Fruit fly (Drosophila melanogaster) whole organism, embryonic: Measurements from ENCODE around the gene CG32087.
A peak's percentile ranks its signal among the peaks of the same experiment; 100 is the strongest.

ENCODE experiments used
- CG1024 ChIP-seq: fragments of 200-800 bp; sonication (Bioruptor generic); IDR thresholded peaks from 2 replicates; pipeline ENCODE4 v1.3.6; 2022; ENCODE audit warnings: missing biosample characterization, missing genetic modification characterization
- CG10654 ChIP-seq: fragments of 200-800 bp; sonication (Bioruptor generic); optimal IDR thresholded peaks from 2 replicates; lab custom pipeline; 2016; ENCODE audit warnings: missing biosample characterization, missing genetic modification characterization
- CG11085 ChIP-seq: fragments of 200-800 bp; sonication (Bioruptor generic); IDR thresholded peaks from 2 replicates; pipeline ENCODE4 v1.3.6; 2022; ENCODE audit warnings: missing biosample characterization, missing genetic modification characterization
- CG11695 ChIP-seq: fragments of 200-800 bp; sonication (Bioruptor generic); IDR thresholded peaks from 3 replicates; pipeline ENCODE4 v1.3.6; 2022; ENCODE audit warnings: missing biosample characterization, missing genetic modification characterization
- CG11696 ChIP-seq: fragments of 200-800 bp; sonication (Bioruptor generic); IDR thresholded peaks from 2 replicates; pipeline ENCODE4 v1.3.6; 2022; ENCODE audit warnings: missing biosample characterization, missing genetic modification characterization
- CG12104 ChIP-seq: fragments of 200-800 bp; sonication (Bioruptor generic); optimal IDR thresholded peaks from 3 replicates; lab custom pipeline; 2016; ENCODE audit warnings: missing biosample characterization, missing genetic modification characterization
- CG17359 ChIP-seq: fragments of 200-800 bp; sonication (Bioruptor generic); optimal IDR thresholded peaks from 3 replicates; lab custom pipeline; 2018; ENCODE audit warnings: missing biosample characterization, mild to moderate bottlenecking, missing genetic modification characterization, moderate library complexity
- CG17361 ChIP-seq: fragments of 200-800 bp; sonication (Bioruptor generic); IDR thresholded peaks from 3 replicates; pipeline ENCODE4 v1.3.6; 2022; ENCODE audit warnings: missing biosample characterization, missing genetic modification characterization
- CG17802 ChIP-seq: fragments of 200-800 bp; sonication (Bioruptor generic); optimal IDR thresholded peaks from 2 replicates; lab custom pipeline; 2018; ENCODE audit warnings: missing biosample characterization, mild to moderate bottlenecking, missing genetic modification characterization, moderate library complexity
- CG2202 ChIP-seq: fragments of 200-800 bp; sonication (Bioruptor generic); optimal IDR thresholded peaks from 2 replicates; lab custom pipeline; 2018; ENCODE audit warnings: missing biosample characterization, mild to moderate bottlenecking, missing genetic modification characterization
- CG2875 ChIP-seq: fragments of 200-800 bp; sonication (Bioruptor generic); optimal IDR thresholded peaks from 2 replicates; lab custom pipeline; 2017; ENCODE audit warnings: missing biosample characterization, mild to moderate bottlenecking, missing genetic modification characterization, missing genetic modification reagents
- CG34422 ChIP-seq: fragments of 200-800 bp; sonication (Bioruptor generic); IDR thresholded peaks from 3 replicates; pipeline ENCODE4 v1.3.6; 2022; ENCODE audit warnings: missing biosample characterization, missing genetic modification characterization
- CG4854 ChIP-seq: fragments of 200-800 bp; sonication (Bioruptor generic); optimal IDR thresholded peaks from 2 replicates; lab custom pipeline; 2016; ENCODE audit warnings: missing biosample characterization, missing genetic modification characterization, inconsistent platforms
- CG6272 ChIP-seq: fragments of 200-800 bp; sonication (Bioruptor generic); IDR thresholded peaks from 2 replicates; pipeline ENCODE4 v1.3.6; 2022; ENCODE audit warnings: missing biosample characterization, missing genetic modification characterization
- CG7556 ChIP-seq: fragments of 200-800 bp; sonication (Bioruptor generic); optimal IDR thresholded peaks from 2 replicates; lab custom pipeline; 2017; ENCODE audit warnings: missing biosample characterization, mild to moderate bottlenecking, missing genetic modification characterization
- CG7987 ChIP-seq: fragments of 200-800 bp; sonication (Bioruptor generic); optimal IDR thresholded peaks from 2 replicates; lab custom pipeline; 2018; ENCODE audit warnings: missing biosample characterization, mild to moderate bottlenecking, missing genetic modification characterization, moderate library complexity
- Chrac-16 ChIP-seq: fragments of 200-800 bp; sonication (Bioruptor generic); optimal IDR thresholded peaks from 3 replicates; lab custom pipeline; 2016; ENCODE audit warnings: missing biosample characterization, missing genetic modification characterization
- CkIIα-i1 ChIP-seq: fragments of 200-800 bp; sonication (Bioruptor generic); IDR thresholded peaks from 2 replicates; pipeline ENCODE4 v1.3.6; 2022; ENCODE audit warnings: missing biosample characterization, missing genetic modification characterization
- Dll ChIP-seq: fragments of 200-800 bp; sonication (Bioruptor generic); IDR thresholded peaks from 4 replicates; pipeline ENCODE4 v1.3.6; 2022; ENCODE audit warnings: missing biosample characterization, missing genetic modification characterization; ENCODE audit not compliant: partially characterized antibody
- E2f1 ChIP-seq: fragments of 200-800 bp; sonication (Bioruptor generic); IDR thresholded peaks from 2 replicates; pipeline ENCODE4 v1.3.6; 2022; ENCODE audit warnings: missing biosample characterization, missing genetic modification characterization
- E2f2 ChIP-seq: fragments of 200-800 bp; sonication (Bioruptor generic); IDR thresholded peaks from 2 replicates; pipeline ENCODE4 v1.3.6; 2022; ENCODE audit warnings: missing biosample characterization, missing genetic modification characterization
- Fer1 ChIP-seq: fragments of 200-800 bp; sonication (Bioruptor generic); optimal IDR thresholded peaks from 2 replicates; lab custom pipeline; 2017; ENCODE audit warnings: missing biosample characterization, mild to moderate bottlenecking, missing genetic modification characterization
- Fer3 ChIP-seq: fragments of 200-800 bp; sonication (Bioruptor generic); optimal IDR thresholded peaks from 2 replicates; lab custom pipeline; 2018; ENCODE audit warnings: missing biosample characterization, mild to moderate bottlenecking, missing genetic modification characterization, moderate library complexity
- HLHmδ ChIP-seq: fragments of 200-800 bp; sonication (Bioruptor generic); optimal IDR thresholded peaks from 2 replicates; lab custom pipeline; 2018; ENCODE audit warnings: missing biosample characterization, mild to moderate bottlenecking, missing genetic modification characterization, moderate library complexity
- Hmr ChIP-seq: fragments of 200-800 bp; sonication (Bioruptor generic); optimal IDR thresholded peaks from 3 replicates; lab custom pipeline; 2017; ENCODE audit warnings: mild to moderate bottlenecking, missing biosample characterization, missing genetic modification reagents, missing genetic modification characterization
- MTF-1 ChIP-seq: fragments of 200-800 bp; sonication (Bioruptor generic); optimal IDR thresholded peaks from 2 replicates; lab custom pipeline; 2018; ENCODE audit warnings: missing biosample characterization, mild to moderate bottlenecking, missing genetic modification characterization, borderline replicate concordance
- NC2β ChIP-seq: fragments of 200-800 bp; sonication (Bioruptor generic); optimal IDR thresholded peaks from 2 replicates; lab custom pipeline; 2016; ENCODE audit warnings: missing biosample characterization, missing genetic modification characterization
- Nf-YA ChIP-seq: fragments of 200-800 bp; sonication (Bioruptor generic); IDR thresholded peaks from 2 replicates; pipeline ENCODE4 v1.3.6; 2022; ENCODE audit warnings: missing biosample characterization, missing genetic modification characterization
- Ptx1 ChIP-seq: fragments of 200-800 bp; sonication (Bioruptor generic); IDR thresholded peaks from 2 replicates; pipeline ENCODE4 v1.3.6; 2022; ENCODE audit warnings: missing biosample characterization, missing genetic modification characterization
- Rx ChIP-seq: fragments of 200-800 bp; sonication (Bioruptor generic); IDR thresholded peaks from 2 replicates; pipeline ENCODE4 v1.3.6; 2022; ENCODE audit warnings: missing biosample characterization, missing genetic modification characterization
- Xrp1 ChIP-seq: fragments of 200-800 bp; sonication (Bioruptor generic); IDR thresholded peaks from 2 replicates; pipeline ENCODE4 v1.3.6; 2022; ENCODE audit warnings: missing biosample characterization, missing genetic modification characterization
- crc ChIP-seq: fragments of 200-800 bp; sonication (Bioruptor generic); optimal IDR thresholded peaks from 2 replicates; lab custom pipeline; 2016; ENCODE audit warnings: missing biosample characterization, missing genetic modification characterization
- disco-r ChIP-seq: fragments of 200-800 bp; sonication (Bioruptor generic); optimal IDR thresholded peaks from 2 replicates; lab custom pipeline; 2016; ENCODE audit warnings: missing biosample characterization, missing genetic modification characterization
- dmrt99B ChIP-seq: fragments of 200-800 bp; sonication (Bioruptor generic); optimal IDR thresholded peaks from 2 replicates; lab custom pipeline; 2018; ENCODE audit warnings: missing biosample characterization, mild to moderate bottlenecking, missing genetic modification characterization, moderate library complexity
- eve ChIP-seq, 2 experiments: fragments of >200 bp; optimal IDR thresholded peaks; 2 replicates each; lab custom pipeline; 2017; ENCODE audit warnings: missing biosample characterization in 2 of 2, missing genetic modification characterization in 2 of 2
- eyg ChIP-seq: fragments of 200-800 bp; sonication (Bioruptor generic); optimal IDR thresholded peaks from 3 replicates; lab custom pipeline; 2016; ENCODE audit warnings: missing biosample characterization, missing genetic modification characterization
- nerfin-2 ChIP-seq: fragments of 200-800 bp; sonication (Bioruptor generic); IDR thresholded peaks from 2 replicates; pipeline ENCODE4 v1.3.6; 2022; ENCODE audit warnings: missing biosample characterization, missing genetic modification characterization; ENCODE audit not compliant: partially characterized antibody
- pfk ChIP-seq: fragments of 200-800 bp; sonication (Bioruptor generic); optimal IDR thresholded peaks from 2 replicates; lab custom pipeline; 2018; ENCODE audit warnings: missing biosample characterization, mild to moderate bottlenecking, missing genetic modification characterization, moderate library complexity
- pum ChIP-seq: fragments of 200-800 bp; sonication (Bioruptor generic); optimal IDR thresholded peaks from 2 replicates; lab custom pipeline; 2016; ENCODE audit warnings: missing biosample characterization, missing genetic modification characterization
- scrt ChIP-seq: fragments of 200-800 bp; sonication (Bioruptor generic); optimal IDR thresholded peaks from 2 replicates; lab custom pipeline; 2018; ENCODE audit warnings: missing biosample characterization, mild to moderate bottlenecking, missing genetic modification characterization, moderate library complexity
- seq ChIP-seq: fragments of 200-800 bp; sonication (Bioruptor generic); IDR thresholded peaks from 2 replicates; pipeline ENCODE4 v1.3.6; 2022; ENCODE audit warnings: missing biosample characterization, missing genetic modification characterization
- slp2 ChIP-seq: fragments of 200-800 bp; sonication (Bioruptor generic); optimal IDR thresholded peaks from 2 replicates; lab custom pipeline; 2016; ENCODE audit warnings: missing biosample characterization, missing genetic modification characterization
- stc ChIP-seq: fragments of 200-800 bp; sonication (Bioruptor generic); IDR thresholded peaks from 2 replicates; pipeline ENCODE4 v1.3.6; 2022; ENCODE audit warnings: missing biosample characterization, missing genetic modification characterization
- tio ChIP-seq: fragments of 200-800 bp; sonication (Bioruptor generic); optimal IDR thresholded peaks from 2 replicates; lab custom pipeline; 2017; ENCODE audit warnings: missing biosample characterization, missing genetic modification characterization, inconsistent platforms
- tll ChIP-seq, 2 experiments: fragments of 200-800 bp in 1 of 2; fragments of >200 bp in 1 of 2; sonication (Bioruptor generic) in 1 of 2; optimal IDR thresholded peaks; 2 replicates each; lab custom pipeline; 2017 to 2019; ENCODE audit warnings: missing biosample characterization in 2 of 2, missing genetic modification characterization in 2 of 2, mild to moderate bottlenecking in 1 of 2, moderate library complexity in 1 of 2
- tna ChIP-seq: fragments of 200-800 bp; sonication (Bioruptor generic); IDR thresholded peaks from 2 replicates; pipeline ENCODE4 v1.3.6; 2022; ENCODE audit warnings: missing biosample characterization, missing genetic modification characterization; ENCODE audit not compliant: partially characterized antibody
- trem ChIP-seq: fragments of 200-800 bp; optimal IDR thresholded peaks from 3 replicates; lab custom pipeline; 2019; ENCODE audit warnings: missing biosample characterization, mild to moderate bottlenecking, missing genetic modification characterization, moderate library complexity
- tup ChIP-seq: fragments of 200-800 bp; sonication (Bioruptor generic); optimal IDR thresholded peaks from 2 replicates; lab custom pipeline; 2016; ENCODE audit warnings: missing biosample characterization, mild to moderate bottlenecking, missing genetic modification characterization, moderate library complexity
- tx ChIP-seq: fragments of 200-800 bp; sonication (Bioruptor generic); optimal IDR thresholded peaks from 2 replicates; lab custom pipeline; 2016; ENCODE audit warnings: missing biosample characterization, missing genetic modification characterization
- usp ChIP-seq: fragments of >200 bp; optimal IDR thresholded peaks from 2 replicates; lab custom pipeline; 2017; ENCODE audit warnings: missing biosample characterization, missing genetic modification characterization

Gene CG32087

dm6 chr3L:11707978-11708632 lies 23.8 kb upstream of the CG32087 start, which contains the start of gene CG11658 (continued):
- TF ChIP-seq HLHmδ: peak; percentile 36
- no peak for TF ChIP-seq E2f1 (GFP tag; lab: Robert Waterston, UW)
- TF ChIP-seq CG12104 (GFP tag; lab: Kevin White, UChicago): no peak
- TF ChIP-seq CG17359 (tag; lab: Kevin White, UChicago): peak; percentile 3
- no peak for TF ChIP-seq trem (tag; lab: Kevin White, UChicago)
- TF ChIP-seq usp: no peak
- TF ChIP-seq CG2202 (tag; lab: Kevin White, UChicago): no peak
- no peak for TF ChIP-seq tx (GFP tag; lab: Kevin White, UChicago)
- TF ChIP-seq CG11085 (GFP tag; lab: Robert Waterston, UW): no peak
- TF ChIP-seq Nf-YA (GFP tag; lab: Robert Waterston, UW): no peak; the same call in 1 of the 2 replicates
- TF ChIP-seq Rx: no peak
- TF ChIP-seq eve (GFP tag; optimal IDR thresholded peaks at IDR 0.05; lab: Kevin White, UChicago): no peak
- TF ChIP-seq tll (GFP tag; optimal IDR thresholded peaks at IDR 0.05; lab: Kevin White, UChicago): no peak
- TF ChIP-seq dmrt99B (tag; lab: Kevin White, UChicago): no peak
- no peak for TF ChIP-seq crc (GFP tag; lab: Kevin White, UChicago)
- no peak for TF ChIP-seq NC2β (GFP tag; lab: Kevin White, UChicago)
- TF ChIP-seq Ptx1 (GFP tag; lab: Robert Waterston, UW): no peak
- peak; percentile 59 for TF ChIP-seq eyg
- no peak for TF ChIP-seq pfk (GFP tag; lab: Kevin White, UChicago)
- TF ChIP-seq CG6272 (GFP tag; lab: Robert Waterston, UW): no peak
- peak; percentile 43 for TF ChIP-seq Hmr (GFP tag; lab: Kevin White, UChicago)
- TF ChIP-seq scrt: no peak
- TF ChIP-seq Fer1 (GFP tag; lab: Kevin White, UChicago): peak; percentile 7
- no peak for TF ChIP-seq tna
- TF ChIP-seq Xrp1 (GFP tag; lab: Robert Waterston, UW): no peak
- TF ChIP-seq CkIIα-i1 (GFP tag; lab: Robert Waterston, UW): no peak
- TF ChIP-seq MTF-1 (GFP tag; lab: Kevin White, UChicago): no peak
- no peak for TF ChIP-seq pum (GFP tag; lab: Kevin White, UChicago)
- TF ChIP-seq nerfin-2: peak; percentile 59; the same call in 1 of the 2 replicates
- TF ChIP-seq CG1024: peak; percentile 7; the same call in 1 of the 2 replicates
- peak; percentile 58 for TF ChIP-seq seq (GFP tag; lab: Robert Waterston, UW)
- no peak for TF ChIP-seq CG2875 (GFP tag; lab: Kevin White, UChicago)
- TF ChIP-seq Dll: peak; percentile 52; the same call in 1 of the 4 replicates
- no peak; the same call in 2 of the 3 replicates for TF ChIP-seq CG17361 (GFP tag; lab: Robert Waterston, UW)
- no peak for TF ChIP-seq CG11696 (GFP tag; lab: Robert Waterston, UW)
- no peak for TF ChIP-seq CG7987 (GFP tag; lab: Kevin White, UChicago)
- TF ChIP-seq Fer3 (tag; lab: Kevin White, UChicago): no peak
- no peak for TF ChIP-seq CG10654 (GFP tag; lab: Kevin White, UChicago)
- no peak for TF ChIP-seq Chrac-16 (GFP tag; lab: Kevin White, UChicago)
- no peak for TF ChIP-seq disco-r (GFP tag; lab: Kevin White, UChicago)
- TF ChIP-seq CG11695 (GFP tag; lab: Robert Waterston, UW): 0 out of 3 replicates have a peak, but pooled peaks have one; percentile 13
- no peak for TF ChIP-seq stc (GFP tag; lab: Robert Waterston, UW)
- TF ChIP-seq CG17802 (tag; lab: Kevin White, UChicago): no peak
- TF ChIP-seq tio (GFP tag; lab: Kevin White, UChicago): no peak
- TF ChIP-seq CG7556: peak; percentile 13
- TF ChIP-seq E2f2 (GFP tag; lab: Robert Waterston, UW): no peak; the same call in none of the 2 replicates
- peak; percentile 64; the same call in 1 of the 3 replicates for TF ChIP-seq CG34422 (GFP tag; lab: Robert Waterston, UW)
- TF ChIP-seq tup: no peak
- TF ChIP-seq slp2 (GFP tag; lab: Kevin White, UChicago): no peak
- no peak for TF ChIP-seq CG4854 (GFP tag; lab: Kevin White, UChicago)
